Worm (Caenorhabditis elegans) whole organism, young adult: ENCODE data around the gene fbxa-22.

Experiments used
- B0261.1 ChIP-seq: sonication (generic microtip); optimal IDR thresholded peaks from 2 replicates; lab custom pipeline; 2016; ENCODE audit warnings: mild to moderate bottlenecking, missing genetic modification characterization, moderate library complexity, missing compliant biosample characterization
- F10E7.11 ChIP-seq: sonication (generic microtip); optimal IDR thresholded peaks from 2 replicates; lab custom pipeline; 2017; ENCODE audit warnings: mild to moderate bottlenecking, missing genetic modification characterization, moderate library complexity, missing compliant biosample characterization
- F22D6.2 ChIP-seq: sonication (generic microtip); optimal IDR thresholded peaks from 2 replicates; lab custom pipeline; 2016; ENCODE audit warnings: mild to moderate bottlenecking, missing genetic modification characterization, missing compliant biosample characterization
- F23B12.7 ChIP-seq: sonication (generic microtip); optimal IDR thresholded peaks from 2 replicates; lab custom pipeline; 2017; ENCODE audit warnings: missing genetic modification characterization, mild to moderate bottlenecking, missing compliant biosample characterization, antibody characterized with exemption, moderate library complexity; ENCODE audit not compliant: insufficient read depth
- T07F8.4 ChIP-seq: sonication (generic microtip); optimal IDR thresholded peaks from 2 replicates; lab custom pipeline; 2016; ENCODE audit warnings: mild to moderate bottlenecking, missing genetic modification characterization, moderate library complexity, missing compliant biosample characterization
- Y95B8A.8 ChIP-seq: fragments of 200-800 bp; sonication (Bioruptor generic); IDR thresholded peaks from 2 replicates; pipeline ENCODE4 v1.3.6; 2022; ENCODE audit warnings: missing genetic modification reagents, missing genetic modification characterization, missing compliant biosample characterization
- ama-1 ChIP-seq, 3 experiments: fragments of 150-350 bp in 1 of 3; sonication (generic microtip) in 2 of 3; optimal IDR thresholded peaks; 2 replicates each; lab custom pipeline; 2014 to 2018; ENCODE audit warnings: missing biosample characterization in 2 of 3, missing genetic modification characterization in 2 of 3, missing genetic modification reagents in 2 of 3
- atf-7 ChIP-seq: sonication (generic microtip); optimal IDR thresholded peaks from 2 replicates; lab custom pipeline; 2017; ENCODE audit warnings: mild to moderate bottlenecking, missing genetic modification characterization, missing compliant biosample characterization
- attf-5 ChIP-seq: fragments of 200-800 bp; sonication (Bioruptor generic); optimal IDR thresholded peaks from 2 replicates; lab custom pipeline; 2018; ENCODE audit warnings: mild to moderate bottlenecking, missing genetic modification characterization, missing compliant biosample characterization
- attf-6 ChIP-seq: fragments of 200-800 bp; sonication (Bioruptor generic); IDR thresholded peaks from 2 replicates; pipeline ENCODE4 v1.3.6; 2022; ENCODE audit warnings: missing genetic modification reagents, missing genetic modification characterization, missing compliant biosample characterization
- bed-2 ChIP-seq: fragments of 200-800 bp; sonication (Bioruptor generic); IDR thresholded peaks from 2 replicates; pipeline ENCODE4 v1.3.6; 2022; ENCODE audit warnings: missing genetic modification reagents, missing genetic modification characterization, missing compliant biosample characterization
- ccch-3 ChIP-seq: fragments of 200-800 bp; sonication (Bioruptor generic); optimal IDR thresholded peaks from 2 replicates; lab custom pipeline; 2018; ENCODE audit warnings: mild to moderate bottlenecking, missing genetic modification characterization, missing compliant biosample characterization
- cebp-1 ChIP-seq, 2 experiments: fragments of 200-800 bp in 1 of 2; sonication (Bioruptor generic) in 1 of 2; sonication (generic microtip) in 1 of 2; IDR thresholded peaks in 1 of 2; optimal IDR thresholded peaks in 1 of 2; 2 replicates each; pipeline versions ENCODE4 v1.3.6 to Lab custom; 2017 to 2022; ENCODE audit warnings: missing compliant biosample characterization in 2 of 2, missing genetic modification characterization in 2 of 2, mild to moderate bottlenecking in 1 of 2, missing genetic modification reagents in 1 of 2, moderate library complexity in 1 of 2
- cebp-2 ChIP-seq: fragments of 200-800 bp; sonication (Bioruptor generic); IDR thresholded peaks from 2 replicates; pipeline ENCODE4 v1.3.6; 2022; ENCODE audit warnings: missing genetic modification characterization, missing compliant biosample characterization
- ceh-100 ChIP-seq: fragments of 200-800 bp; sonication (Bioruptor generic); IDR thresholded peaks from 2 replicates; pipeline ENCODE4 v1.3.6; 2022; ENCODE audit warnings: missing genetic modification reagents, missing genetic modification characterization, missing compliant biosample characterization
- ceh-40 ChIP-seq: fragments of 200-800 bp; sonication (Bioruptor generic); IDR thresholded peaks from 2 replicates; pipeline ENCODE4 v1.3.6; 2022; ENCODE audit warnings: missing genetic modification characterization, missing compliant biosample characterization
- ceh-91 ChIP-seq: fragments of 200-800 bp; sonication (Bioruptor generic); IDR thresholded peaks from 2 replicates; pipeline ENCODE4 v1.3.6; 2022; ENCODE audit warnings: missing genetic modification reagents, missing genetic modification characterization, missing compliant biosample characterization
- dox-1 ChIP-seq: fragments of 200-800 bp; sonication (Bioruptor generic); IDR thresholded peaks from 2 replicates; pipeline ENCODE4 v1.3.6; 2022; ENCODE audit warnings: missing genetic modification reagents, missing genetic modification characterization, missing compliant biosample characterization
- efl-1 ChIP-seq: fragments of 150-350 bp; optimal IDR thresholded peaks from 2 replicates; lab custom pipeline; 2014; ENCODE audit warnings: missing biosample characterization, missing genetic modification reagents, missing genetic modification characterization
- egl-18 ChIP-seq: fragments of 200-800 bp; sonication (Bioruptor generic); IDR thresholded peaks from 2 replicates; pipeline ENCODE4 v1.3.6; 2022; ENCODE audit warnings: missing genetic modification reagents, missing genetic modification characterization, missing compliant biosample characterization
- egl-44 ChIP-seq: fragments of 200-800 bp; sonication (Bioruptor generic); IDR thresholded peaks from 2 replicates; pipeline ENCODE4 v1.3.6; 2022; ENCODE audit warnings: missing genetic modification reagents, missing genetic modification characterization, missing compliant biosample characterization
- fkh-3 ChIP-seq: sonication (generic microtip); optimal IDR thresholded peaks from 2 replicates; lab custom pipeline; 2016; ENCODE audit warnings: mild to moderate bottlenecking, missing genetic modification characterization, missing compliant biosample characterization
- hlh-12 ChIP-seq: sonication (generic microtip); optimal IDR thresholded peaks from 2 replicates; lab custom pipeline; 2016; ENCODE audit warnings: missing genetic modification characterization, missing compliant biosample characterization
- hmg-1.2 ChIP-seq: fragments of 200-800 bp; sonication (Bioruptor generic); IDR thresholded peaks from 2 replicates; pipeline ENCODE4 v1.3.6; 2022; ENCODE audit warnings: missing genetic modification reagents, missing genetic modification characterization, missing compliant biosample characterization
- lir-1 ChIP-seq: fragments of 200-800 bp; sonication (Bioruptor generic); conservative IDR thresholded peaks from 2 replicates; pipeline ENCODE4 v1.3.6; 2022; ENCODE audit warnings: missing genetic modification reagents, missing genetic modification characterization, missing compliant biosample characterization
- lsl-1 ChIP-seq: fragments of 200-800 bp; sonication (Bioruptor generic); optimal IDR thresholded peaks from 2 replicates; lab custom pipeline; 2018; ENCODE audit warnings: mild to moderate bottlenecking, missing genetic modification characterization, moderate library complexity, missing compliant biosample characterization
- nfya-2 ChIP-seq: fragments of 200-800 bp; sonication (Bioruptor generic); IDR thresholded peaks from 2 replicates; pipeline ENCODE4 v1.3.6; 2022; ENCODE audit warnings: missing genetic modification reagents, missing genetic modification characterization, missing compliant biosample characterization
- nhr-80 ChIP-seq: sonication (generic microtip); optimal IDR thresholded peaks from 2 replicates; lab custom pipeline; 2016; ENCODE audit warnings: missing genetic modification characterization, missing compliant biosample characterization
- nhr-90 ChIP-seq: sonication (generic microtip); optimal IDR thresholded peaks from 2 replicates; lab custom pipeline; 2016; ENCODE audit warnings: missing genotype, mild to moderate bottlenecking, missing genetic modification characterization, missing compliant biosample characterization
- rec-8 ChIP-seq, 2 experiments: sonication (generic microtip); optimal IDR thresholded peaks; 2 replicates each; lab custom pipeline; 2016; ENCODE audit warnings: mild to moderate bottlenecking in 2 of 2, missing genetic modification characterization in 2 of 2, missing genetic modification reagents in 2 of 2, missing genotype in 2 of 2, missing biosample characterization in 1 of 2, missing compliant biosample characterization in 1 of 2, moderate library complexity in 1 of 2
- rpc-1 ChIP-seq, 2 experiments: fragments of 150-350 bp in 1 of 2; sonication (generic microtip) in 1 of 2; optimal IDR thresholded peaks; 2 replicates each; lab custom pipeline; 2014 to 2018; ENCODE audit warnings: missing biosample characterization in 1 of 2, missing genetic modification characterization in 1 of 2, missing genetic modification reagents in 1 of 2, missing genotype in 1 of 2
- sea-2 ChIP-seq: fragments of 200-800 bp; sonication (Bioruptor generic); IDR thresholded peaks from 2 replicates; pipeline ENCODE4 v1.3.6; 2022; ENCODE audit warnings: missing genetic modification characterization, missing compliant biosample characterization
- snpc-3.4 ChIP-seq: sonication (generic microtip); optimal IDR thresholded peaks from 2 replicates; lab custom pipeline; 2017; ENCODE audit warnings: missing genetic modification characterization, mild to moderate bottlenecking, missing compliant biosample characterization, antibody characterized with exemption, moderate library complexity, missing genotype, missing genetic modification reagents
- snpc-4 ChIP-seq, 5 experiments: fragments of 150-350 bp in 1 of 5; sonication (generic microtip) in 4 of 5; optimal IDR thresholded peaks; 2 replicates each; lab custom pipeline; 2014 to 2018; ENCODE audit warnings: missing genetic modification characterization in 5 of 5, missing biosample characterization in 3 of 5, antibody characterized with exemption in 2 of 5, mild to moderate bottlenecking in 2 of 5, missing compliant biosample characterization in 2 of 5, missing genotype in 2 of 5, moderate library complexity in 2 of 5, missing genetic modification reagents in 1 of 5
- somi-1 ChIP-seq: fragments of 200-800 bp; sonication (Bioruptor generic); optimal IDR thresholded peaks from 2 replicates; lab custom pipeline; 2018; ENCODE audit warnings: mild to moderate bottlenecking, missing genetic modification characterization, missing compliant biosample characterization
- sptf-2 ChIP-seq: fragments of 200-800 bp; sonication (Bioruptor generic); optimal IDR thresholded peaks from 2 replicates; lab custom pipeline; 2018; ENCODE audit warnings: mild to moderate bottlenecking, missing genetic modification characterization, missing compliant biosample characterization
- tbp1 ChIP-seq: fragments of 200-800 bp; sonication (Bioruptor generic); optimal IDR thresholded peaks from 2 replicates; lab custom pipeline; 2018; ENCODE audit warnings: mild to moderate bottlenecking, missing genetic modification characterization, missing compliant biosample characterization
- tlf-1 ChIP-seq: fragments of 200-800 bp; sonication (Bioruptor generic); optimal IDR thresholded peaks from 2 replicates; lab custom pipeline; 2018; ENCODE audit warnings: mild to moderate bottlenecking, missing genetic modification characterization, missing compliant biosample characterization
- zfh-2 ChIP-seq: fragments of 200-800 bp; sonication (Bioruptor generic); conservative IDR thresholded peaks from 2 replicates; pipeline ENCODE4 v1.3.6; 2022; ENCODE audit warnings: missing genetic modification reagents, missing genetic modification characterization, missing compliant biosample characterization
- zim-3 ChIP-seq: sonication (generic microtip); optimal IDR thresholded peaks from 2 replicates; lab custom pipeline; 2017; ENCODE audit warnings: mild to moderate bottlenecking, missing genetic modification characterization, moderate library complexity, missing compliant biosample characterization
- ztf-18 ChIP-seq: sonication (generic microtip); optimal IDR thresholded peaks from 2 replicates; lab custom pipeline; 2016; ENCODE audit warnings: missing genotype, mild to moderate bottlenecking, missing genetic modification characterization, missing compliant biosample characterization
- ztf-22 ChIP-seq: fragments of 200-800 bp; sonication (Bioruptor generic); optimal IDR thresholded peaks from 2 replicates; lab custom pipeline; 2018; ENCODE audit warnings: mild to moderate bottlenecking, missing genetic modification characterization, moderate library complexity, missing compliant biosample characterization

The fbxa-22 gene

DNA sequence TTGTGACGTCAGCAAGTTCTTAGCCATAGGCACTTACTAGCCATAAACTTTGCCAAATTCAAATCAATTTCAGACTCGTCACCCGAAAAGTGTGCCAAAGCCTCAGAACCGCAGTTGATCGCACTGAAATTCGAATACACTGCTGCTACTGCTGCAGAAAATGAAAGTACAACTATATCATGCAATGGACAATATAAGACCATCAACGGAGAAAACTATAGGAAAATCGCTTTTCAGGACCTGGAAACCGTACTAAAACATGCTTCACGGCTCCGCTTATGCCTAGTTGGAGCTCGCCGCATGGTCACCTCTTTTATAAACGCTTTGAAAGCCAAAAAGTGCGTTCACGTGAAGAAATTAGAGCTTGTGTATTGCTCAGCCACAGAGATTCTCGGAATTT, at the start of gene fbxa-22:
Gene fbxa-22 (plus strand): TSS at position 301 of the 400 bp plus-strand sequence.
- TF ChIP-seq nfya-2 (GFP tag; lab: Robert Waterston, UW) = no peak
- TF ChIP-seq hlh-12 (tag; lab: Kevin White, UChicago) = no peak
- no peak for TF ChIP-seq ceh-91 (GFP tag; lab: Robert Waterston, UW)
- no peak for TF ChIP-seq cebp-2
- TF ChIP-seq rec-8 (tag; optimal IDR thresholded peaks at IDR 0.05; lab: Kevin White, UChicago) = no peak
- TF ChIP-seq tbp1 = no peak
- TF ChIP-seq snpc-4 (GFP tag; optimal IDR thresholded peaks at IDR 0.05; lab: Kevin White, UChicago) = no peak
- no peak for TF ChIP-seq snpc-4 (tag; optimal IDR thresholded peaks at IDR 0.05; lab: Kevin White, UChicago)

- TF ChIP-seq ceh-100 (GFP tag; lab: Robert Waterston, UW) = no peak
- no peak for TF ChIP-seq attf-6
- TF ChIP-seq sea-2 (GFP tag; lab: Robert Waterston, UW) = no peak
- TF ChIP-seq tbp1 = no peak
- no peak for TF ChIP-seq atf-7 (tag; lab: Kevin White, UChicago)
- TF ChIP-seq Y95B8A.8 (GFP tag; lab: Robert Waterston, UW) = no peak
- no peak for TF ChIP-seq F22D6.2 (tag; lab: Kevin White, UChicago)
- no peak for TF ChIP-seq rpc-1 (optimal IDR thresholded peaks at IDR 0.05; lab: Kevin White, UChicago)
- TF ChIP-seq rpc-1 (tag; optimal IDR thresholded peaks at IDR 0.05; lab: Kevin White, UChicago) = no peak
- TF ChIP-seq somi-1 (GFP tag; lab: Kevin White, UChicago) = no peak
- TF ChIP-seq fkh-3 = no peak
- TF ChIP-seq bed-2 (GFP tag; lab: Robert Waterston, UW) = no peak
- no peak for TF ChIP-seq ztf-18 (tag; lab: Kevin White, UChicago)
- peak; percentile 30 for TF ChIP-seq attf-5 (GFP tag; lab: Kevin White, UChicago)
- peak; percentile 10 for TF ChIP-seq efl-1
- TF ChIP-seq tlf-1 (GFP tag; lab: Kevin White, UChicago) = no peak
- TF ChIP-seq T07F8.4 (tag; lab: Kevin White, UChicago) = no peak
- no peak for TF ChIP-seq hmg-1.2
- TF ChIP-seq lir-1 (GFP tag; lab: Robert Waterston, UW) = no peak
- no peak for TF ChIP-seq egl-18
- no peak for TF ChIP-seq F23B12.7
- TF ChIP-seq zim-3 = no peak
- peak; percentile 64 for TF ChIP-seq lsl-1 (GFP tag; lab: Kevin White, UChicago)
These were observed 49.6 kb upstream of the fbxa-22 start for ce11 chrIII:888983-889549.

- TF ChIP-seq dox-1 (GFP tag; lab: Robert Waterston, UW) = no peak
- peak; percentile 76 for TF ChIP-seq nhr-80 (tag; lab: Kevin White, UChicago)
- peak; percentile 27 for TF ChIP-seq snpc-3.4 (tag; lab: Kevin White, UChicago)
- no peak for TF ChIP-seq ccch-3 (GFP tag; lab: Kevin White, UChicago)
- TF ChIP-seq tlf-1 (GFP tag; lab: Kevin White, UChicago) = no peak
- TF ChIP-seq F10E7.11 = no peak
These were observed 47.7 kb upstream of the fbxa-22 start, which contains the start of gene T24C4.10 for ce11 chrIII:891014-891413. TSS of gene T24C4.10 (minus strand) at chrIII:891243.

ce11 chrIII:895525-895924, 43.1 kb upstream of the fbxa-22 start, which contains the start of the genes ztf-18 and F23H11.2:
TSS of gene ztf-18 (minus strand) at chrIII:895712.
TSS of gene F23H11.2 (plus strand) at chrIII:895747.
- TF ChIP-seq ztf-22 = no peak
- no peak for TF ChIP-seq lir-1 (GFP tag; lab: Robert Waterston, UW)
- TF ChIP-seq egl-44 (GFP tag; lab: Robert Waterston, UW) = no peak
- no peak for TF ChIP-seq rpc-1 (optimal IDR thresholded peaks at IDR 0.05; lab: Kevin White, UChicago)
- no peak for TF ChIP-seq rpc-1 (tag; optimal IDR thresholded peaks at IDR 0.05; lab: Kevin White, UChicago)
- no peak for TF ChIP-seq tbp1
- no peak for TF ChIP-seq B0261.1
- TF ChIP-seq cebp-1 (GFP tag; IDR thresholded peaks at IDR 0.05; lab: Robert Waterston, UW) = no peak
- no peak for TF ChIP-seq cebp-1 (tag; optimal IDR thresholded peaks at IDR 0.05; lab: Kevin White, UChicago)
- TF ChIP-seq nhr-90 (tag; lab: Kevin White, UChicago) = no peak
- TF ChIP-seq F10E7.11 = no peak
- TF ChIP-seq ama-1 (optimal IDR thresholded peaks at IDR 0.05; lab: Kevin White, UChicago) = no peak
- no peak for TF ChIP-seq ama-1 (GFP tag; optimal IDR thresholded peaks at IDR 0.05; lab: Kevin White, UChicago)
- TF ChIP-seq zfh-2 = no peak
- no peak for TF ChIP-seq cebp-2
- TF ChIP-seq ceh-40 (GFP tag; lab: Robert Waterston, UW) = no peak
- no peak for TF ChIP-seq snpc-3.4 (tag; lab: Kevin White, UChicago)
- no peak for TF ChIP-seq sptf-2 (GFP tag; lab: Kevin White, UChicago)
